Worm (Caenorhabditis elegans) whole organism, L2 larva: ENCODE data around the gene fbxa-138.

ENCODE experiments used
- ZK546.5 ChIP-seq: sonication (generic microtip); optimal IDR thresholded peaks from 2 replicates; lab custom pipeline; 2017; ENCODE audit warnings: missing biosample characterization, missing genetic modification characterization
- lin-13 ChIP-seq: fragments of 150-350 bp; optimal IDR thresholded peaks from 2 replicates; lab custom pipeline; 2014; ENCODE audit warnings: missing biosample characterization, missing genetic modification reagents, missing genetic modification characterization
- nhr-10 ChIP-seq: sonication (generic microtip); optimal IDR thresholded peaks from 2 replicates; lab custom pipeline; 2017; ENCODE audit warnings: missing biosample characterization, missing genetic modification characterization
- nhr-77 ChIP-seq: fragments of 150-350 bp; optimal IDR thresholded peaks from 2 replicates; lab custom pipeline; 2014; ENCODE audit warnings: missing biosample characterization, missing genetic modification characterization
- peb-1 ChIP-seq: fragments of 150-350 bp; optimal IDR thresholded peaks from 2 replicates; lab custom pipeline; 2014; ENCODE audit warnings: missing biosample characterization, missing genetic modification characterization
- skn-1 ChIP-seq: sonication (generic microtip); optimal IDR thresholded peaks from 2 replicates; lab custom pipeline; 2017; ENCODE audit warnings: missing biosample characterization, missing genetic modification characterization
- unc-39 ChIP-seq: fragments of 150-350 bp; optimal IDR thresholded peaks from 2 replicates; lab custom pipeline; 2014; ENCODE audit warnings: missing biosample characterization, missing genetic modification characterization

ce11 chrIII:1401497-1401990 lies 17.5 kb upstream of the fbxa-138 start, which contains the start of gene pals-19:
- no peak for TF ChIP-seq nhr-77
- TF ChIP-seq peb-1 (tag; lab: Kevin White, UChicago), result no peak
- no peak for TF ChIP-seq lin-13 (GFP tag; lab: Kevin White, UChicago)
- no peak for TF ChIP-seq nhr-10 (tag; lab: Kevin White, UChicago)
- TF ChIP-seq unc-39, result no peak
- no peak for TF ChIP-seq ZK546.5 (tag; lab: Kevin White, UChicago)
- no peak for TF ChIP-seq skn-1 (tag; lab: Kevin White, UChicago)
